Worm (Caenorhabditis elegans): Measurements from ENCODE around the gene col-140.

col-140 gene

ce11 chrV:5843415-5844337, 7.0 kb upstream of the col-140 start (continued):
- TF ChIP-seq dox-1 (GFP tag; IDR thresholded peaks at IDR 0.05) (peak; percentile 51; the same call in 1 of the 2 replicates), mcd-1 (GFP tag; IDR thresholded peaks at IDR 0.05) (peak; percentile 17; the same call in 1 of the 2 replicates), F52B5.7 (tag; optimal IDR thresholded peaks at IDR 0.05) (no peak), hlh-12 (tag; optimal IDR thresholded peaks at IDR 0.05) (no peak), die-1 (tag; optimal IDR thresholded peaks at IDR 0.05) (no peak), nfya-1 (tag; optimal IDR thresholded peaks at IDR 0.05; ENCODE audit: borderline replicate concordance, insufficient read depth) (no peak), lir-1 (GFP tag; conservative IDR thresholded peaks at IDR 0.05) (peak; percentile 32; the same call in 1 of the 2 replicates), sdz-38 (tag; optimal IDR thresholded peaks at IDR 0.05) (no peak), hrde-1 (tag; optimal IDR thresholded peaks at IDR 0.05; ENCODE audit: borderline replicate concordance) (no peak), ceh-100 (GFP tag; IDR thresholded peaks at IDR 0.05) (no peak), egl-18 (GFP tag; IDR thresholded peaks at IDR 0.05) (no peak), ztf-26 (tag; optimal IDR thresholded peaks at IDR 0.05) (no peak), xnd-1 (tag; optimal IDR thresholded peaks at IDR 0.05) (no peak), T07F8.4 (tag; optimal IDR thresholded peaks at IDR 0.05) (no peak), unc-130 (GFP tag; optimal IDR thresholded peaks at IDR 0.05) (no peak), nhr-90 (tag; optimal IDR thresholded peaks at IDR 0.05) (no peak), nfyb-1 (GFP tag; IDR thresholded peaks at IDR 0.05) (no peak), egl-44 (GFP tag; IDR thresholded peaks at IDR 0.05) (peak; percentile 60; the same call in 1 of the 2 replicates), athp-1 (tag; optimal IDR thresholded peaks at IDR 0.05) (no peak), cebp-2 (GFP tag; IDR thresholded peaks at IDR 0.05) (0 out of 2 replicates have a peak, but pooled peaks have one; percentile 30), F22D6.2 (tag; optimal IDR thresholded peaks at IDR 0.05) (no peak), ztf-18 (tag; optimal IDR thresholded peaks at IDR 0.05) (peak; percentile 21), madf-8 (GFP tag; conservative IDR thresholded peaks at IDR 0.05) (0 out of 2 replicates have a peak, but pooled peaks have one; percentile 14), B0019.2 (GFP tag; conservative IDR thresholded peaks at IDR 0.05) (no peak), ceh-40 (GFP tag; IDR thresholded peaks at IDR 0.05) (no peak), mxl-1 (tag; optimal IDR thresholded peaks at IDR 0.05) (no peak), attf-3 (GFP tag; conservative IDR thresholded peaks at IDR 0.05) (no peak), fkh-3 (tag; optimal IDR thresholded peaks at IDR 0.05) (peak; percentile 40), zfh-2 (GFP tag; conservative IDR thresholded peaks at IDR 0.05) (peak; percentile 95), F55B11.4 (tag; optimal IDR thresholded peaks at IDR 0.05; ENCODE audit: borderline replicate concordance, insufficient read depth) (no peak), lag-1 (GFP tag; IDR thresholded peaks at IDR 0.05) (0 out of 2 replicates have a peak, but pooled peaks have one; percentile 31), pha-4 (tag; optimal IDR thresholded peaks at IDR 0.05) (peak; percentile 85), lsl-1 (GFP tag; optimal IDR thresholded peaks at IDR 0.05) (no peak), madf-6 (GFP tag; IDR thresholded peaks at IDR 0.05) (no peak), let-607 (tag; optimal IDR thresholded peaks at IDR 0.05) (no peak), nfya-2 (GFP tag; IDR thresholded peaks at IDR 0.05) (no peak), chd-7 (tag; optimal IDR thresholded peaks at IDR 0.05) (peak; percentile 44), repo-1 (tag; optimal IDR thresholded peaks at IDR 0.05) (peak; percentile 6), D2030.7 (GFP tag; IDR thresholded peaks at IDR 0.05) (no peak), zim-3 (tag; optimal IDR thresholded peaks at IDR 0.05) (no peak), snpc-4 (GFP tag; optimal IDR thresholded peaks at IDR 0.05) (no peak), snpc-4 (tag; optimal IDR thresholded peaks at IDR 0.05) (no peak), ceh-58 (GFP tag; IDR thresholded peaks at IDR 0.05) (0 out of 2 replicates have a peak, but pooled peaks have one; percentile 5), atf-7 (tag; optimal IDR thresholded peaks at IDR 0.05) (no peak), Y79H2A.3 (GFP tag; conservative IDR thresholded peaks at IDR 0.05) (peak; percentile 38; the same call in 1 of the 2 replicates), snpc-3.4 (tag; optimal IDR thresholded peaks at IDR 0.05) (no peak), Y53F4B.3 (GFP tag; IDR thresholded peaks at IDR 0.05) (no peak)

Measured in whole organism, young adult.